Fruit fly (Drosophila melanogaster) whole organism, prepupa: ENCODE data around the gene CG13258.
A peak's percentile ranks its signal among the peaks of the same experiment; 100 is the strongest.

Source experiments
- Blimp-1 ChIP-seq: fragments of 200-800 bp; sonication (Bioruptor generic); optimal IDR thresholded peaks from 3 replicates; lab custom pipeline; 2017; ENCODE audit warnings: missing biosample characterization, missing genetic modification characterization, mild to moderate bottlenecking, moderate library complexity, missing genetic modification reagents
- CG10631 ChIP-seq: fragments of 200-800 bp; sonication (Bioruptor generic); optimal IDR thresholded peaks from 2 replicates; lab custom pipeline; 2016; ENCODE audit warnings: missing biosample characterization, missing genetic modification characterization
- CG11294 ChIP-seq: fragments of 200-800 bp; sonication (Bioruptor generic); IDR thresholded peaks from 2 replicates; pipeline ENCODE4 v1.3.6; 2022; ENCODE audit warnings: missing biosample characterization, missing genetic modification characterization
- CG11762 ChIP-seq: fragments of 200-800 bp; sonication (Bioruptor generic); optimal IDR thresholded peaks from 3 replicates; lab custom pipeline; 2016; ENCODE audit warnings: missing biosample characterization, missing genetic modification characterization; ENCODE audit not compliant: insufficient read depth
- CG11902 ChIP-seq: fragments of 200-800 bp; sonication (Bioruptor generic); optimal IDR thresholded peaks from 3 replicates; lab custom pipeline; 2016; ENCODE audit warnings: missing biosample characterization, missing genetic modification characterization
- CG15336 ChIP-seq: fragments of 200-800 bp; sonication (Bioruptor generic); IDR thresholded peaks from 2 replicates; pipeline ENCODE4 v1.3.6; 2022; ENCODE audit warnings: missing biosample characterization, missing genetic modification characterization
- CG1621 ChIP-seq: fragments of 200-800 bp; sonication (Bioruptor generic); optimal IDR thresholded peaks from 3 replicates; lab custom pipeline; 2018; ENCODE audit warnings: missing biosample characterization, mild to moderate bottlenecking, missing genetic modification characterization
- CG16779 ChIP-seq: fragments of 200-800 bp; sonication (Bioruptor generic); optimal IDR thresholded peaks from 3 replicates; lab custom pipeline; 2017; ENCODE audit warnings: missing biosample characterization, mild to moderate bottlenecking, missing genetic modification characterization
- CG3032 ChIP-seq: fragments of 200-800 bp; optimal IDR thresholded peaks from 2 replicates; lab custom pipeline; 2019; ENCODE audit warnings: missing biosample characterization, mild to moderate bottlenecking, missing genetic modification characterization, moderate library complexity
- CG34406 ChIP-seq: fragments of 200-800 bp; sonication (Bioruptor generic); optimal IDR thresholded peaks from 3 replicates; lab custom pipeline; 2016; ENCODE audit warnings: missing biosample characterization, missing genetic modification characterization
- CG3919 ChIP-seq: fragments of 200-800 bp; sonication (Bioruptor generic); optimal IDR thresholded peaks from 3 replicates; lab custom pipeline; 2016; ENCODE audit warnings: missing biosample characterization, missing genetic modification characterization
- CG4318 ChIP-seq: fragments of 200-800 bp; sonication (Bioruptor generic); optimal IDR thresholded peaks from 3 replicates; lab custom pipeline; 2017; ENCODE audit warnings: missing biosample characterization, mild to moderate bottlenecking, missing genetic modification characterization
- CG6276 ChIP-seq: fragments of 200-800 bp; sonication (Bioruptor generic); optimal IDR thresholded peaks from 2 replicates; lab custom pipeline; 2017; ENCODE audit warnings: missing biosample characterization, mild to moderate bottlenecking, missing genetic modification characterization
- CG6792 ChIP-seq: fragments of 200-800 bp; sonication (Bioruptor generic); optimal IDR thresholded peaks from 3 replicates; lab custom pipeline; 2016; ENCODE audit warnings: missing biosample characterization, missing genetic modification characterization
- CG6854 ChIP-seq: fragments of 200-800 bp; sonication (Bioruptor generic); optimal IDR thresholded peaks from 2 replicates; lab custom pipeline; 2017; ENCODE audit warnings: missing biosample characterization, mild to moderate bottlenecking, missing genetic modification characterization
- CG8319 ChIP-seq: fragments of 200-800 bp; sonication (Bioruptor generic); optimal IDR thresholded peaks from 3 replicates; lab custom pipeline; 2016; ENCODE audit warnings: missing biosample characterization, missing genetic modification characterization
- CG8632 ChIP-seq: fragments of 200-800 bp; sonication (Bioruptor generic); optimal IDR thresholded peaks from 3 replicates; lab custom pipeline; 2016; ENCODE audit warnings: missing biosample characterization, missing genetic modification characterization
- Eip75B ChIP-seq: fragments of 200-800 bp; sonication (Bioruptor generic); optimal IDR thresholded peaks from 3 replicates; lab custom pipeline; 2016; ENCODE audit warnings: missing biosample characterization, missing genetic modification characterization
- Eip78C ChIP-seq: fragments of 200-800 bp; sonication (Bioruptor generic); peaks from one replicate; lab custom pipeline; 2016; ENCODE audit warnings: missing biosample characterization, missing genetic modification characterization
- Eip93F ChIP-seq: fragments of 200-800 bp; sonication (Bioruptor generic); optimal IDR thresholded peaks from 2 replicates; lab custom pipeline; 2016; ENCODE audit warnings: missing biosample characterization, mild to moderate bottlenecking, missing genetic modification characterization
- Ets21C ChIP-seq: fragments of 200-800 bp; sonication (Bioruptor generic); optimal IDR thresholded peaks from 3 replicates; lab custom pipeline; 2016; ENCODE audit warnings: missing biosample characterization, missing genetic modification characterization
- Ets96B ChIP-seq: fragments of 200-800 bp; optimal IDR thresholded peaks from 2 replicates; lab custom pipeline; 2019; ENCODE audit warnings: missing biosample characterization, mild to moderate bottlenecking, missing genetic modification characterization, moderate library complexity
- Hr39 ChIP-seq: fragments of 200-800 bp; sonication (Bioruptor generic); optimal IDR thresholded peaks from 2 replicates; lab custom pipeline; 2016; ENCODE audit warnings: missing biosample characterization, missing genetic modification characterization
- Hr4 ChIP-seq: fragments of 200-800 bp; sonication (Bioruptor generic); optimal IDR thresholded peaks from 3 replicates; lab custom pipeline; 2016; ENCODE audit warnings: missing biosample characterization, missing genetic modification characterization
- Lpt ChIP-seq: fragments of 200-800 bp; sonication (Bioruptor generic); optimal IDR thresholded peaks from 3 replicates; lab custom pipeline; 2016; ENCODE audit warnings: missing biosample characterization, missing genetic modification characterization
- Met ChIP-seq: fragments of 200-800 bp; sonication (Bioruptor generic); optimal IDR thresholded peaks from 3 replicates; lab custom pipeline; 2016; ENCODE audit warnings: missing biosample characterization, missing genetic modification characterization
- Sox14 ChIP-seq: fragments of 200-800 bp; sonication (Bioruptor generic); optimal IDR thresholded peaks from 3 replicates; lab custom pipeline; 2016; ENCODE audit warnings: missing biosample characterization, missing genetic modification characterization
- Sox15 ChIP-seq: fragments of 200-800 bp; sonication (Bioruptor generic); optimal IDR thresholded peaks from 3 replicates; lab custom pipeline; 2016; ENCODE audit warnings: missing biosample characterization, missing genetic modification characterization
- dsx ChIP-seq: fragments of 200-800 bp; optimal IDR thresholded peaks from 3 replicates; lab custom pipeline; 2019; ENCODE audit warnings: missing biosample characterization, mild to moderate bottlenecking, missing genetic modification characterization, moderate library complexity; ENCODE audit not compliant: poor library complexity, severe bottlenecking
- fd59A ChIP-seq: fragments of 200-800 bp; sonication (Bioruptor generic); optimal IDR thresholded peaks from 2 replicates; lab custom pipeline; 2017; ENCODE audit warnings: missing biosample characterization, mild to moderate bottlenecking, missing genetic modification characterization, missing genetic modification reagents
- net ChIP-seq: fragments of 200-800 bp; sonication (Bioruptor generic); optimal IDR thresholded peaks from 3 replicates; lab custom pipeline; 2016; ENCODE audit warnings: missing biosample characterization, missing genetic modification characterization
- ss ChIP-seq, 2 experiments: fragments of 200-800 bp; sonication (Bioruptor generic); optimal IDR thresholded peaks; 2 replicates in 1 of 2; 3 replicates in 1 of 2; lab custom pipeline; 2017 to 2018; ENCODE audit warnings: mild to moderate bottlenecking in 2 of 2, missing biosample characterization in 2 of 2, missing genetic modification characterization in 2 of 2, moderate library complexity in 1 of 2
- vri ChIP-seq: fragments of 200-800 bp; sonication (Bioruptor generic); optimal IDR thresholded peaks from 3 replicates; lab custom pipeline; 2016; ENCODE audit warnings: missing biosample characterization, mild to moderate bottlenecking, missing genetic modification characterization

Gene CG13258

dm6 chr2L:16269232-16270134 is 23.3 kb downstream of the CG13258 start (continued):
- TF ChIP-seq CG11902 (no peak), CG3032 (tag; lab: Kevin White, UChicago) (peak; percentile 32), Ets21C (GFP tag; lab: Kevin White, UChicago) (no peak), CG15336 (GFP tag; lab: Robert Waterston, UW) (no peak), ss (GFP tag; optimal IDR thresholded peaks at IDR 0.05; lab: Kevin White, UChicago) (peak; percentile 78 to 83), Hr4 (GFP tag; lab: Kevin White, UChicago) (peak; percentile 6), Ets96B (tag; lab: Kevin White, UChicago) (peak; percentile 53), Sox15 (GFP tag; lab: Kevin White, UChicago) (no peak), Met (GFP tag; lab: Kevin White, UChicago) (peak; percentile 71), CG11294 (GFP tag; lab: Robert Waterston, UW) (no peak)

- TF ChIP-seq CG4318 (GFP tag; lab: Kevin White, UChicago) = no peak
- no peak for TF ChIP-seq CG8319
- peak; percentile 1 for TF ChIP-seq fd59A (GFP tag; lab: Kevin White, UChicago)
- TF ChIP-seq CG11762 (GFP tag; lab: Kevin White, UChicago) = no peak
- TF ChIP-seq Sox14 (GFP tag; lab: Kevin White, UChicago) = peak; percentile 23
- no peak for TF ChIP-seq Eip75B (GFP tag; lab: Kevin White, UChicago)
- peak; percentile 10 for TF ChIP-seq CG10631
- TF ChIP-seq CG8632 (GFP tag; lab: Kevin White, UChicago) = no peak
- TF ChIP-seq Hr39 (GFP tag; lab: Kevin White, UChicago) = no peak
- TF ChIP-seq, all 60 proteins: peak for 3
Observed at dm6 chr2L:16268869-16269231, 24.0 kb downstream of the CG13258 start.

dm6 chr2L:16268107-16268539 is 24.7 kb downstream of the CG13258 start:
- TF ChIP-seq Blimp-1 (no peak), CG16779 (tag; lab: Kevin White, UChicago) (no peak), Eip93F (GFP tag; lab: Kevin White, UChicago) (no peak), CG11762 (GFP tag; lab: Kevin White, UChicago) (no peak), CG6276 (GFP tag; lab: Kevin White, UChicago) (peak; percentile 32), CG34406 (GFP tag; lab: Kevin White, UChicago) (no peak), vri (GFP tag; lab: Kevin White, UChicago) (peak; percentile 54), ss (GFP tag; optimal IDR thresholded peaks at IDR 0.05; lab: Kevin White, UChicago) (no peak), CG6854 (GFP tag; lab: Kevin White, UChicago) (peak; percentile 58), Lpt (GFP tag; lab: Kevin White, UChicago) (peak; percentile 42), CG3919 (no peak), CG6792 (GFP tag; lab: Kevin White, UChicago) (no peak), Eip78C (GFP tag; lab: Kevin White, UChicago) (no peak), dsx (GFP tag; lab: Kevin White, UChicago) (peak; percentile 56), CG1621 (no peak), net (GFP tag; lab: Kevin White, UChicago) (peak; percentile 40)
- TF ChIP-seq, all 60 proteins: peak for 6
